Worm (Caenorhabditis elegans): ENCODE data around the gene F38B2.4.

Gene F38B2.4

ce11 chrX:11257071-11257470 is 30.4 kb downstream of the F38B2.4 start, which contains the start of gene C03A3.1:
Gene C03A3.1 (plus strand): TSS chrX:11257361.
- no peak for TF ChIP-seq dmd-4 (tag; optimal IDR thresholded peaks at IDR 0.05)
- TF ChIP-seq ztf-11 (tag; optimal IDR thresholded peaks at IDR 0.05), result no peak
- peak; percentile 42 for TF ChIP-seq unc-55 (GFP tag; optimal IDR thresholded peaks at IDR 0.05)
- TF ChIP-seq lin-39 (tag; optimal IDR thresholded peaks at IDR 0.05), result no peak
- no peak for TF ChIP-seq peb-1 (tag; optimal IDR thresholded peaks at IDR 0.05)
- no peak for TF ChIP-seq blmp-1 (tag; optimal IDR thresholded peaks at IDR 0.05; ENCODE audit: insufficient read depth)
- TF ChIP-seq ZK546.5 (tag; optimal IDR thresholded peaks at IDR 0.05), result no peak
- TF ChIP-seq zag-1 (tag; optimal IDR thresholded peaks at IDR 0.05), result peak; percentile 23
- TF ChIP-seq F13H6.1 (tag; optimal IDR thresholded peaks at IDR 0.05), result peak; percentile 33
- TF ChIP-seq nhr-129 (tag; optimal IDR thresholded peaks at IDR 0.05), result peak; percentile 16
- peak; percentile 60 for TF ChIP-seq lin-11 (tag; optimal IDR thresholded peaks at IDR 0.05)
- no peak for TF ChIP-seq unc-39 (tag; optimal IDR thresholded peaks at IDR 0.05)
- TF ChIP-seq C34F6.9 (tag; optimal IDR thresholded peaks at IDR 0.05), result peak; percentile 26
- no peak for TF ChIP-seq ztf-4 (tag; optimal IDR thresholded peaks at IDR 0.05)

- TF ChIP-seq sma-9 (GFP tag; optimal IDR thresholded peaks at IDR 0.05), result peak; percentile 56
- no peak for TF ChIP-seq sma-9 (tag; optimal IDR thresholded peaks at IDR 0.05)
- peak; percentile 45 for TF ChIP-seq lin-13 (GFP tag; optimal IDR thresholded peaks at IDR 0.05)
- TF ChIP-seq R02D3.7 (tag; optimal IDR thresholded peaks at IDR 0.05), result no peak
- TF ChIP-seq elt-1 (tag; optimal IDR thresholded peaks at IDR 0.05), result no peak
- TF ChIP-seq nhr-6 (tag; optimal IDR thresholded peaks at IDR 0.05), result no peak
- TF ChIP-seq mab-5 (tag; optimal IDR thresholded peaks at IDR 0.05), result no peak
- no peak for TF ChIP-seq nhr-25 (tag; optimal IDR thresholded peaks at IDR 0.05)
- TF ChIP-seq aly-2 (tag; optimal IDR thresholded peaks at IDR 0.05), result no peak
- TF ChIP-seq mbf-1 (tag; optimal IDR thresholded peaks at IDR 0.05), result no peak
- TF ChIP-seq skn-1 (tag; optimal IDR thresholded peaks at IDR 0.05), result no peak
- TF ChIP-seq ceh-82 (tag; optimal IDR thresholded peaks at IDR 0.05), result no peak
- TF ChIP-seq nhr-10 (tag; optimal IDR thresholded peaks at IDR 0.05), result no peak
- no peak for TF ChIP-seq lin-39 (tag; optimal IDR thresholded peaks at IDR 0.05)
- TF ChIP-seq nhr-129 (tag; optimal IDR thresholded peaks at IDR 0.05), result peak; percentile 47
- TF ChIP-seq ztf-4 (tag; optimal IDR thresholded peaks at IDR 0.05), result no peak
- TF ChIP-seq ztf-1 (GFP tag; conservative IDR thresholded peaks at IDR 0.05), result no peak
- TF ChIP-seq F13H6.1 (tag; optimal IDR thresholded peaks at IDR 0.05), result peak; percentile 58
- TF ChIP-seq Y55F3AM.14 (GFP tag; optimal IDR thresholded peaks at IDR 0.05), result no peak
- TF ChIP-seq sem-4 (tag; optimal IDR thresholded peaks at IDR 0.05), result no peak
- TF ChIP-seq ZK546.5 (tag; optimal IDR thresholded peaks at IDR 0.05), result no peak
- TF ChIP-seq zag-1 (tag; optimal IDR thresholded peaks at IDR 0.05), result no peak
- peak; percentile 21 for TF ChIP-seq fos-1 (tag; optimal IDR thresholded peaks at IDR 0.05)
- peak; percentile 62 for TF ChIP-seq nhr-21 (tag; optimal IDR thresholded peaks at IDR 0.05)
- TF ChIP-seq crh-2 (tag; optimal IDR thresholded peaks at IDR 0.05), result peak; percentile 47
- no peak for TF ChIP-seq nhr-11 (tag; optimal IDR thresholded peaks at IDR 0.05)
- no peak for TF ChIP-seq lin-11 (tag; optimal IDR thresholded peaks at IDR 0.05)
- TF ChIP-seq blmp-1 (tag; optimal IDR thresholded peaks at IDR 0.05; ENCODE audit: insufficient read depth), result no peak
- TF ChIP-seq lsy-2 (tag; optimal IDR thresholded peaks at IDR 0.05), result peak; percentile 0 to 37
- no peak for TF ChIP-seq ztf-11 (tag; optimal IDR thresholded peaks at IDR 0.05)
- TF ChIP-seq mdl-1 (tag; optimal IDR thresholded peaks at IDR 0.05), result no peak
- no peak for TF ChIP-seq egl-27 (tag; optimal IDR thresholded peaks at IDR 0.05)
- TF ChIP-seq nhr-23 (tag; optimal IDR thresholded peaks at IDR 0.05), result no peak
- TF ChIP-seq alr-1 (tag; optimal IDR thresholded peaks at IDR 0.05), result no peak
- TF ChIP-seq gmeb-1 (tag; optimal IDR thresholded peaks at IDR 0.05), result peak; percentile 45
- TF ChIP-seq C34F6.9 (tag; optimal IDR thresholded peaks at IDR 0.05), result peak; percentile 50
- no peak for TF ChIP-seq unc-62 (GFP tag; optimal IDR thresholded peaks at IDR 0.05)
- TF ChIP-seq ceh-16 (tag; optimal IDR thresholded peaks at IDR 0.05), result no peak
- no peak for TF ChIP-seq snpc-4 (tag; optimal IDR thresholded peaks at IDR 0.05)
- TF ChIP-seq dmd-4 (tag; optimal IDR thresholded peaks at IDR 0.05), result no peak
- TF ChIP-seq unc-39 (tag; optimal IDR thresholded peaks at IDR 0.05), result no peak
- TF ChIP-seq unc-55 (GFP tag; optimal IDR thresholded peaks at IDR 0.05), result peak; percentile 46
- TF ChIP-seq nhr-77 (tag; optimal IDR thresholded peaks at IDR 0.05), result no peak
- TF ChIP-seq nhr-12 (tag; optimal IDR thresholded peaks at IDR 0.05), result no peak
- no peak for TF ChIP-seq nhr-237 (tag; optimal IDR thresholded peaks at IDR 0.05)
- TF ChIP-seq elt-3 (tag; optimal IDR thresholded peaks at IDR 0.05), result no peak
- no peak for TF ChIP-seq ama-1 (optimal IDR thresholded peaks at IDR 0.05)
- TF ChIP-seq peb-1 (tag; optimal IDR thresholded peaks at IDR 0.05), result no peak
- TF ChIP-seq sma-3 (GFP tag; optimal IDR thresholded peaks at IDR 0.05), result peak; percentile 44
Measured at ce11 chrX:11252429-11252828, 35.1 kb downstream of the F38B2.4 start.
